Fruit fly (Drosophila melanogaster) whole organism, embryonic: ENCODE data around the gene nonA.
A peak's percentile ranks its signal among the peaks of the same experiment; 100 is the strongest.

Source experiments
- Bteb2 ChIP-seq: fragments of 200-800 bp; sonication (Bioruptor generic); optimal IDR thresholded peaks from 2 replicates; lab custom pipeline; 2016; ENCODE audit warnings: missing biosample characterization, missing genetic modification characterization
- CG10274 ChIP-seq: fragments of 200-800 bp; sonication (Bioruptor generic); optimal IDR thresholded peaks from 3 replicates; lab custom pipeline; 2017; ENCODE audit warnings: missing biosample characterization, mild to moderate bottlenecking, missing genetic modification characterization
- CG10959 ChIP-seq: fragments of 200-800 bp; sonication (Bioruptor generic); IDR thresholded peaks from 2 replicates; pipeline ENCODE4 v1.3.6; 2022; ENCODE audit warnings: missing biosample characterization, missing genetic modification characterization
- CG1233 ChIP-seq: fragments of 200-800 bp; sonication (Bioruptor generic); optimal IDR thresholded peaks from 4 replicates; lab custom pipeline; 2018; ENCODE audit warnings: missing biosample characterization, mild to moderate bottlenecking, missing genetic modification characterization
- CG13287 ChIP-seq: fragments of 200-800 bp; sonication (Bioruptor generic); IDR thresholded peaks from 2 replicates; pipeline ENCODE4 v1.3.6; 2022; ENCODE audit warnings: missing biosample characterization, missing genetic modification characterization; ENCODE audit not compliant: partially characterized antibody
- CG13775 ChIP-seq: fragments of 200-800 bp; sonication (Bioruptor generic); optimal IDR thresholded peaks from 3 replicates; lab custom pipeline; 2017; ENCODE audit warnings: missing biosample characterization, mild to moderate bottlenecking, missing genetic modification characterization
- CG14014 ChIP-seq: fragments of 200-800 bp; sonication (Bioruptor generic); IDR thresholded peaks from 2 replicates; pipeline ENCODE4 v1.3.6; 2022; ENCODE audit warnings: missing biosample characterization, missing genetic modification characterization
- CG14441 ChIP-seq: fragments of 200-800 bp; sonication (Bioruptor generic); IDR thresholded peaks from 2 replicates; pipeline ENCODE4 v1.3.6; 2022; ENCODE audit warnings: missing biosample characterization, missing genetic modification characterization
- CG14667 ChIP-seq: fragments of 200-800 bp; sonication (Bioruptor generic); IDR thresholded peaks from 2 replicates; pipeline ENCODE4 v1.3.6; 2022; ENCODE audit warnings: missing biosample characterization, missing genetic modification characterization
- CG17328 ChIP-seq: fragments of 200-800 bp; sonication (Bioruptor generic); IDR thresholded peaks from 2 replicates; pipeline ENCODE4 v1.3.6; 2022; ENCODE audit warnings: missing biosample characterization, missing genetic modification characterization
- CG17361 ChIP-seq: fragments of 200-800 bp; sonication (Bioruptor generic); IDR thresholded peaks from 3 replicates; pipeline ENCODE4 v1.3.6; 2022; ENCODE audit warnings: missing biosample characterization, missing genetic modification characterization
- CG17829 ChIP-seq: fragments of 200-800 bp; optimal IDR thresholded peaks from 2 replicates; lab custom pipeline; 2019; ENCODE audit warnings: missing biosample characterization, mild to moderate bottlenecking, missing genetic modification characterization, moderate library complexity
- CG31365 ChIP-seq: fragments of 200-800 bp; sonication (Bioruptor generic); optimal IDR thresholded peaks from 2 replicates; lab custom pipeline; 2018; ENCODE audit warnings: missing biosample characterization, mild to moderate bottlenecking, missing genetic modification characterization
- CG32767 ChIP-seq: fragments of 200-800 bp; sonication (Bioruptor generic); IDR thresholded peaks from 2 replicates; pipeline ENCODE4 v1.3.6; 2022; ENCODE audit warnings: missing biosample characterization, missing genetic modification characterization
- CG3726 ChIP-seq: fragments of 200-800 bp; sonication (Bioruptor generic); IDR thresholded peaks from 3 replicates; pipeline ENCODE4, ENCODE4 v1.3.6; 2022; ENCODE audit warnings: missing biosample characterization, missing genetic modification characterization
- CG4360 ChIP-seq: fragments of 200-800 bp; sonication (Bioruptor generic); IDR thresholded peaks from 2 replicates; pipeline ENCODE4 v1.3.6; 2022; ENCODE audit warnings: missing biosample characterization, missing genetic modification characterization
- CG4854 ChIP-seq: fragments of 200-800 bp; sonication (Bioruptor generic); optimal IDR thresholded peaks from 2 replicates; lab custom pipeline; 2016; ENCODE audit warnings: missing biosample characterization, missing genetic modification characterization, inconsistent platforms
- CG7556 ChIP-seq: fragments of 200-800 bp; sonication (Bioruptor generic); optimal IDR thresholded peaks from 2 replicates; lab custom pipeline; 2017; ENCODE audit warnings: missing biosample characterization, mild to moderate bottlenecking, missing genetic modification characterization
- CG7963 ChIP-seq: fragments of 200-800 bp; sonication (Bioruptor generic); IDR thresholded peaks from 3 replicates; pipeline ENCODE4 v1.3.6; 2022; ENCODE audit warnings: missing biosample characterization, missing genetic modification characterization; ENCODE audit not compliant: partially characterized antibody
- Camta ChIP-seq: fragments of 200-800 bp; sonication (Bioruptor generic); optimal IDR thresholded peaks from 2 replicates; lab custom pipeline; 2016; ENCODE audit warnings: missing biosample characterization, missing genetic modification characterization
- Eip74EF ChIP-seq, 2 experiments: fragments of 200-800 bp in 1 of 2; fragments of >200 bp in 1 of 2; sonication (Bioruptor generic) in 1 of 2; optimal IDR thresholded peaks; 2 replicates each; lab custom pipeline; 2017 to 2019; ENCODE audit warnings: missing biosample characterization in 2 of 2, missing genetic modification characterization in 2 of 2, mild to moderate bottlenecking in 1 of 2, moderate library complexity in 1 of 2
- MBD-R2 ChIP-seq: fragments of 200-800 bp; sonication (Bioruptor generic); IDR thresholded peaks from 2 replicates; pipeline ENCODE4 v1.3.6; 2022; ENCODE audit warnings: missing biosample characterization, missing genetic modification characterization
- Max ChIP-seq: fragments of 200-800 bp; sonication (Bioruptor generic); optimal IDR thresholded peaks from 2 replicates; lab custom pipeline; 2016; ENCODE audit warnings: missing biosample characterization, mild to moderate bottlenecking, missing genetic modification characterization
- NFAT ChIP-seq: fragments of 200-800 bp; sonication (Bioruptor generic); IDR thresholded peaks from 2 replicates; pipeline ENCODE4 v1.3.6; 2022; ENCODE audit warnings: missing biosample characterization, missing genetic modification characterization
- Neu2 ChIP-seq: fragments of 200-800 bp; sonication (Bioruptor generic); optimal IDR thresholded peaks from 3 replicates; lab custom pipeline; 2016; ENCODE audit warnings: missing biosample characterization, missing genetic modification characterization, borderline replicate concordance
- Oli ChIP-seq: fragments of 200-800 bp; sonication (Bioruptor generic); optimal IDR thresholded peaks from 2 replicates; lab custom pipeline; 2018; ENCODE audit warnings: missing biosample characterization, mild to moderate bottlenecking, missing genetic modification characterization, moderate library complexity
- Pdp1 ChIP-seq, 2 experiments: fragments of 200-800 bp; sonication (Bioruptor generic); optimal IDR thresholded peaks; 3 replicates each; lab custom pipeline; 2016; ENCODE audit warnings: missing biosample characterization in 2 of 2, missing genetic modification characterization in 2 of 2, mild to moderate bottlenecking in 1 of 2, moderate library complexity in 1 of 2
- aop ChIP-seq: fragments of 200-800 bp; sonication (Bioruptor generic); IDR thresholded peaks from 2 replicates; pipeline ENCODE4 v1.3.6; 2022; ENCODE audit warnings: missing biosample characterization, missing genetic modification characterization
- ash1 ChIP-seq: fragments of 200-800 bp; sonication (Bioruptor generic); optimal IDR thresholded peaks from 2 replicates; lab custom pipeline; 2018; ENCODE audit warnings: missing biosample characterization, mild to moderate bottlenecking, missing genetic modification characterization
- cad ChIP-seq: fragments of >200 bp; optimal IDR thresholded peaks from 2 replicates; lab custom pipeline; 2017; ENCODE audit warnings: missing biosample characterization, missing genetic modification characterization
- cas ChIP-seq: fragments of 200-800 bp; sonication (Bioruptor generic); IDR thresholded peaks from 2 replicates; pipeline ENCODE4 v1.3.6; 2022; ENCODE audit warnings: missing biosample characterization, missing genetic modification characterization
- eve ChIP-seq, 2 experiments: fragments of >200 bp; optimal IDR thresholded peaks; 2 replicates each; lab custom pipeline; 2017; ENCODE audit warnings: missing biosample characterization in 2 of 2, missing genetic modification characterization in 2 of 2
- ewg ChIP-seq: fragments of 200-800 bp; sonication (Bioruptor generic); optimal IDR thresholded peaks from 3 replicates; lab custom pipeline; 2017; ENCODE audit warnings: mild to moderate bottlenecking, missing biosample characterization, missing genetic modification reagents, missing genetic modification characterization
- fd96Cb ChIP-seq: fragments of 200-800 bp; sonication (Bioruptor generic); optimal IDR thresholded peaks from 2 replicates; lab custom pipeline; 2018; ENCODE audit warnings: missing biosample characterization, mild to moderate bottlenecking, missing genetic modification characterization, moderate library complexity
- gce ChIP-seq: fragments of 200-800 bp; sonication (Bioruptor generic); IDR thresholded peaks from 3 replicates; pipeline ENCODE4 v1.3.6; 2022; ENCODE audit warnings: missing biosample characterization, missing genetic modification characterization
- gem ChIP-seq: fragments of 200-800 bp; sonication (Bioruptor generic); optimal IDR thresholded peaks from 2 replicates; lab custom pipeline; 2019; ENCODE audit warnings: missing biosample characterization, mild to moderate bottlenecking, missing genetic modification characterization, moderate library complexity
- h ChIP-seq: fragments of >200 bp; optimal IDR thresholded peaks from 2 replicates; lab custom pipeline; 2017
- insv ChIP-seq, 2 experiments: fragments of 200-800 bp; sonication (Bioruptor generic); optimal IDR thresholded peaks; 3 replicates each; lab custom pipeline; 2016 to 2018; ENCODE audit warnings: missing biosample characterization in 2 of 2, missing genetic modification characterization in 2 of 2
- nmo ChIP-seq: fragments of 200-800 bp; sonication (Bioruptor generic); optimal IDR thresholded peaks from 2 replicates; lab custom pipeline; 2018; ENCODE audit warnings: missing biosample characterization, mild to moderate bottlenecking, missing genetic modification characterization, moderate library complexity
- nom ChIP-seq: fragments of 200-800 bp; sonication (Bioruptor generic); optimal IDR thresholded peaks from 2 replicates; lab custom pipeline; 2017; ENCODE audit warnings: missing biosample characterization, missing genetic modification characterization, mild to moderate bottlenecking, moderate library complexity, missing genetic modification reagents
- otp ChIP-seq: fragments of 200-800 bp; sonication (Bioruptor generic); IDR thresholded peaks from 3 replicates; pipeline ENCODE4, ENCODE4 v1.3.6; 2022; ENCODE audit warnings: missing biosample characterization, missing genetic modification characterization
- pho ChIP-seq: fragments of 200-800 bp; sonication (Bioruptor generic); optimal IDR thresholded peaks from 2 replicates; lab custom pipeline; 2016; ENCODE audit warnings: missing biosample characterization, missing genetic modification characterization
- pum ChIP-seq: fragments of 200-800 bp; sonication (Bioruptor generic); optimal IDR thresholded peaks from 2 replicates; lab custom pipeline; 2016; ENCODE audit warnings: missing biosample characterization, missing genetic modification characterization
- ranshi ChIP-seq: fragments of 200-800 bp; sonication (Bioruptor generic); IDR thresholded peaks from 2 replicates; pipeline ENCODE4 v1.3.6; 2022; ENCODE audit warnings: missing biosample characterization, missing genetic modification characterization
- sisA ChIP-seq: fragments of 200-800 bp; sonication (Bioruptor generic); IDR thresholded peaks from 2 replicates; pipeline ENCODE4 v1.3.6; 2022; ENCODE audit warnings: missing biosample characterization, missing genetic modification characterization
- tll ChIP-seq, 2 experiments: fragments of 200-800 bp in 1 of 2; fragments of >200 bp in 1 of 2; sonication (Bioruptor generic) in 1 of 2; optimal IDR thresholded peaks; 2 replicates each; lab custom pipeline; 2017 to 2019; ENCODE audit warnings: missing biosample characterization in 2 of 2, missing genetic modification characterization in 2 of 2, mild to moderate bottlenecking in 1 of 2, moderate library complexity in 1 of 2
- tna ChIP-seq: fragments of 200-800 bp; sonication (Bioruptor generic); IDR thresholded peaks from 2 replicates; pipeline ENCODE4 v1.3.6; 2022; ENCODE audit warnings: missing biosample characterization, missing genetic modification characterization; ENCODE audit not compliant: partially characterized antibody
- vvl ChIP-seq: fragments of 200-800 bp; sonication (Bioruptor generic); IDR thresholded peaks from 2 replicates; pipeline ENCODE4 v1.3.6; 2022; ENCODE audit warnings: missing biosample characterization, missing genetic modification characterization
- wor ChIP-seq: fragments of 200-800 bp; sonication (Bioruptor generic); IDR thresholded peaks from 2 replicates; pipeline ENCODE4 v1.3.6; 2022; ENCODE audit warnings: missing biosample characterization, missing genetic modification characterization

nonA gene

DNA sequence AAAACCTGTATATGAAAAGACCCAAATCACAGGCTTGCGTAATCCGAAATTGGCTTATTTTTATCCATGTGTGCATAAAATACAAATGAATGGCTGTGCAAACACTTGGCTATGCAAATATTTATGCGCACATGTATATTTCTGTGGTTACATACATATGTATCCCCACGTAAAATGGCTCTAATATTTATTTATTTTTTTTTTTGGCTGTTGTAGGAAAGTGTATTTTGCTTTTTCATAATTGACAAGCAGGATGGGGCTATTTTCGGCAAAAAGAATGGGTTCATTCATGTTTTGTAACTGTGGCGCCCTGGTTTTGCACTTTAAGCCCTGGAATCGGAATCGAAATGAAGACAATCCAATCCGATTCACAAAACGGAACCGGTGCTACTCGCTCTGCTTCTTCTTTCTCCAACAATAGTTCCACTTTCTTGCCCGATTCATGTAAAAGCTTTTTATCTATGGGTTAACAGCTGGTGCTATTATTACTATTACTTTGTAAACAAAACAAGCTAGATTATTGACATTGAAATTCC lies 26.2 kb upstream of the nonA start (continued):
- TF ChIP-seq fd96Cb (tag; lab: Kevin White, UChicago) = peak; percentile 58
- no peak; the same call in 2 of the 3 replicates for TF ChIP-seq CG3726 (GFP tag; lab: Robert Waterston, UW)
- peak in 1 of 2 experiments; percentile 14 for TF ChIP-seq Eip74EF (GFP tag; optimal IDR thresholded peaks at IDR 0.05; lab: Kevin White, UChicago)
- peak; percentile 57 for TF ChIP-seq CG32767 (GFP tag; lab: Robert Waterston, UW)
- TF ChIP-seq Pdp1 (GFP tag; optimal IDR thresholded peaks at IDR 0.05; lab: Kevin White, UChicago) = peak; percentile 76 to 84
- TF ChIP-seq Max (GFP tag; lab: Kevin White, UChicago) = peak; percentile 60
- TF ChIP-seq otp (GFP tag; lab: Robert Waterston, UW) = peak; percentile 78; the same call in 2 of the 3 replicates
- peak; percentile 64 for TF ChIP-seq Bteb2 (GFP tag; lab: Kevin White, UChicago)
- no peak for TF ChIP-seq CG7963 (GFP tag; lab: Robert Waterston, UW)
- peak; percentile 61 for TF ChIP-seq CG17829
- no peak for TF ChIP-seq ash1 (GFP tag; lab: Kevin White, UChicago)
- 0 out of 2 replicates have a peak, but pooled peaks have one; percentile 38 for TF ChIP-seq CG4360
- peak in 1 of 2 experiments; percentile 89 for TF ChIP-seq eve (GFP tag; optimal IDR thresholded peaks at IDR 0.05; lab: Kevin White, UChicago)
- TF ChIP-seq sisA (GFP tag; lab: Robert Waterston, UW) = peak; percentile 70
- peak; percentile 19; the same call in 1 of the 2 replicates for TF ChIP-seq CG13287 (GFP tag; lab: Robert Waterston, UW)
- peak; percentile 53 for TF ChIP-seq Camta (GFP tag; lab: Kevin White, UChicago)
- TF ChIP-seq tll (GFP tag; optimal IDR thresholded peaks at IDR 0.05; lab: Kevin White, UChicago) = no peak
- peak; percentile 61; the same call in 2 of the 3 replicates for TF ChIP-seq gce (GFP tag; lab: Robert Waterston, UW)
- peak; percentile 14; the same call in 1 of the 2 replicates for TF ChIP-seq tna (GFP tag; lab: Robert Waterston, UW)
- no peak for TF ChIP-seq h
- TF ChIP-seq CG4854 = peak; percentile 37
- peak; percentile 66 for TF ChIP-seq CG17361 (GFP tag; lab: Robert Waterston, UW)
- peak; percentile 78 for TF ChIP-seq CG17328 (GFP tag; lab: Robert Waterston, UW)
- TF ChIP-seq pum (GFP tag; lab: Kevin White, UChicago) = peak; percentile 58
- TF ChIP-seq ranshi (GFP tag; lab: Robert Waterston, UW) = peak; percentile 62; the same call in 1 of the 2 replicates
- TF ChIP-seq pho (GFP tag; lab: Kevin White, UChicago) = peak; percentile 77
- peak; percentile 46 for TF ChIP-seq nom (GFP tag; lab: Kevin White, UChicago)
- TF ChIP-seq CG14441 (GFP tag; lab: Robert Waterston, UW) = peak; percentile 82
- peak; percentile 71 for TF ChIP-seq gem (tag; lab: Kevin White, UChicago)
- TF ChIP-seq MBD-R2 (GFP tag; lab: Robert Waterston, UW) = peak; percentile 71
- TF ChIP-seq NFAT (GFP tag; lab: Robert Waterston, UW) = peak; percentile 79
- TF ChIP-seq wor = peak; percentile 51; the same call in 1 of the 2 replicates
- peak; percentile 90 for TF ChIP-seq vvl (GFP tag; lab: Robert Waterston, UW)
- peak; percentile 63 for TF ChIP-seq CG1233 (GFP tag; lab: Kevin White, UChicago)
- TF ChIP-seq CG31365 (tag; lab: Kevin White, UChicago) = no peak
- TF ChIP-seq CG14014 (GFP tag; lab: Robert Waterston, UW) = peak; percentile 73; the same call in 1 of the 2 replicates
- peak; percentile 59 for TF ChIP-seq nmo
- TF ChIP-seq ewg (GFP tag; lab: Kevin White, UChicago) = peak; percentile 40
- 0 out of 2 replicates have a peak, but pooled peaks have one; percentile 21 for TF ChIP-seq aop (GFP tag; lab: Robert Waterston, UW)
- TF ChIP-seq Neu2 (GFP tag; lab: Kevin White, UChicago) = no peak
- peak; percentile 43 for TF ChIP-seq CG10274 (GFP tag; lab: Kevin White, UChicago)
- TF ChIP-seq CG10959 (GFP tag; lab: Robert Waterston, UW) = peak; percentile 58; the same call in 1 of the 2 replicates
- TF ChIP-seq insv (GFP tag; optimal IDR thresholded peaks at IDR 0.05; lab: Kevin White, UChicago) = peak in 1 of 2 experiments; percentile 75
- peak; percentile 69 for TF ChIP-seq cas (GFP tag; lab: Robert Waterston, UW)
- no peak; the same call in 1 of the 2 replicates for TF ChIP-seq CG14667 (GFP tag; lab: Robert Waterston, UW)
- peak; percentile 62 for TF ChIP-seq Oli (tag; lab: Kevin White, UChicago)
- TF ChIP-seq CG13775 (GFP tag; lab: Kevin White, UChicago) = peak; percentile 74
- peak; percentile 68 for TF ChIP-seq CG7556 (GFP tag; lab: Kevin White, UChicago)
- no peak for TF ChIP-seq cad (GFP tag; lab: Kevin White, UChicago)
